Fruit fly (Drosophila melanogaster) whole organism, embryonic: ENCODE data around the gene CG12995.

Source experiments
- Antp ChIP-seq: fragments of 200-800 bp; sonication (Bioruptor generic); optimal IDR thresholded peaks from 3 replicates; lab custom pipeline; 2016; ENCODE audit warnings: missing biosample characterization, missing genetic modification characterization
- Bteb2 ChIP-seq: fragments of 200-800 bp; sonication (Bioruptor generic); optimal IDR thresholded peaks from 2 replicates; lab custom pipeline; 2016; ENCODE audit warnings: missing biosample characterization, missing genetic modification characterization
- CG10565 ChIP-seq: fragments of 200-800 bp; sonication (Bioruptor generic); optimal IDR thresholded peaks from 3 replicates; lab custom pipeline; 2016; ENCODE audit warnings: missing biosample characterization, mild to moderate bottlenecking, missing genetic modification characterization
- CG12155 ChIP-seq: fragments of 200-800 bp; sonication (Bioruptor generic); optimal IDR thresholded peaks from 3 replicates; lab custom pipeline; 2016; ENCODE audit warnings: missing biosample characterization, missing genetic modification characterization
- CG15479 ChIP-seq: fragments of 200-800 bp; sonication (Bioruptor generic); optimal IDR thresholded peaks from 3 replicates; lab custom pipeline; 2019; ENCODE audit warnings: missing biosample characterization, mild to moderate bottlenecking, missing genetic modification characterization, moderate library complexity
- CG17328 ChIP-seq: fragments of 200-800 bp; sonication (Bioruptor generic); IDR thresholded peaks from 2 replicates; pipeline ENCODE4 v1.3.6; 2022; ENCODE audit warnings: missing biosample characterization, missing genetic modification characterization
- CG17802 ChIP-seq: fragments of 200-800 bp; sonication (Bioruptor generic); optimal IDR thresholded peaks from 2 replicates; lab custom pipeline; 2018; ENCODE audit warnings: missing biosample characterization, mild to moderate bottlenecking, missing genetic modification characterization, moderate library complexity
- CG1832 ChIP-seq: fragments of 200-800 bp; sonication (Bioruptor generic); optimal IDR thresholded peaks from 2 replicates; lab custom pipeline; 2017; ENCODE audit warnings: missing biosample characterization, mild to moderate bottlenecking, missing genetic modification characterization, inconsistent platforms
- CG18619 ChIP-seq: fragments of 200-800 bp; sonication (Bioruptor generic); optimal IDR thresholded peaks from 3 replicates; lab custom pipeline; 2017; ENCODE audit warnings: missing biosample characterization, mild to moderate bottlenecking, missing genetic modification characterization
- CG2712 ChIP-seq: fragments of 200-800 bp; optimal IDR thresholded peaks from 3 replicates; lab custom pipeline; 2019; ENCODE audit warnings: missing biosample characterization, mild to moderate bottlenecking, missing genetic modification characterization, moderate library complexity
- CG3281 ChIP-seq: fragments of 200-800 bp; sonication (Bioruptor generic); optimal IDR thresholded peaks from 3 replicates; lab custom pipeline; 2017; ENCODE audit warnings: missing biosample characterization, mild to moderate bottlenecking, missing genetic modification characterization
- CG3726 ChIP-seq: fragments of 200-800 bp; sonication (Bioruptor generic); IDR thresholded peaks from 3 replicates; pipeline ENCODE4, ENCODE4 v1.3.6; 2022; ENCODE audit warnings: missing biosample characterization, missing genetic modification characterization
- CG8089 ChIP-seq: fragments of 200-800 bp; sonication (Bioruptor generic); optimal IDR thresholded peaks from 3 replicates; lab custom pipeline; 2016; ENCODE audit warnings: missing biosample characterization, missing genetic modification characterization
- CG8388 ChIP-seq: fragments of 200-800 bp; sonication (Bioruptor generic); optimal IDR thresholded peaks from 2 replicates; lab custom pipeline; 2019; ENCODE audit warnings: missing biosample characterization, mild to moderate bottlenecking, missing genetic modification characterization, moderate library complexity
- CG8765 ChIP-seq: fragments of 200-800 bp; sonication (Bioruptor generic); IDR thresholded peaks from 2 replicates; pipeline ENCODE4 v1.3.6; 2022; ENCODE audit warnings: missing biosample characterization, missing genetic modification characterization
- Drgx ChIP-seq: fragments of 200-800 bp; sonication (Bioruptor generic); IDR thresholded peaks from 2 replicates; pipeline ENCODE4 v1.3.6; 2022; ENCODE audit warnings: missing biosample characterization, missing genetic modification characterization
- E2f2 ChIP-seq: fragments of 200-800 bp; sonication (Bioruptor generic); IDR thresholded peaks from 2 replicates; pipeline ENCODE4 v1.3.6; 2022; ENCODE audit warnings: missing biosample characterization, missing genetic modification characterization
- Eip74EF ChIP-seq, 2 experiments: fragments of 200-800 bp in 1 of 2; fragments of >200 bp in 1 of 2; sonication (Bioruptor generic) in 1 of 2; optimal IDR thresholded peaks; 2 replicates each; lab custom pipeline; 2017 to 2019; ENCODE audit warnings: missing biosample characterization in 2 of 2, missing genetic modification characterization in 2 of 2, mild to moderate bottlenecking in 1 of 2, moderate library complexity in 1 of 2
- Ets65A ChIP-seq: fragments of 200-800 bp; sonication (Bioruptor generic); peaks from one replicate; lab custom pipeline; 2016; ENCODE audit warnings: missing biosample characterization, missing genetic modification characterization
- Gug ChIP-seq: fragments of 200-800 bp; sonication (Bioruptor generic); IDR thresholded peaks from 4 replicates; pipeline ENCODE4 v1.3.6; 2022; ENCODE audit warnings: missing biosample characterization, missing genetic modification characterization
- Hr39 ChIP-seq: fragments of >200 bp; optimal IDR thresholded peaks from 2 replicates; lab custom pipeline; 2017
- Hr51 ChIP-seq, 2 experiments: fragments of 200-800 bp; sonication (Bioruptor generic); optimal IDR thresholded peaks; 2 replicates in 1 of 2; 3 replicates in 1 of 2; lab custom pipeline; 2016 to 2018; ENCODE audit warnings: missing biosample characterization in 2 of 2, missing genetic modification characterization in 2 of 2, mild to moderate bottlenecking in 1 of 2, moderate library complexity in 1 of 2
- Hr78 ChIP-seq, 2 experiments: fragments of 200-800 bp in 1 of 2; fragments of >200 bp in 1 of 2; sonication (Bioruptor generic) in 1 of 2; optimal IDR thresholded peaks; 2 replicates each; lab custom pipeline; 2017 to 2019; ENCODE audit warnings: missing biosample characterization in 2 of 2, missing genetic modification characterization in 2 of 2, mild to moderate bottlenecking in 1 of 2, moderate library complexity in 1 of 2
- NC2β ChIP-seq: fragments of 200-800 bp; sonication (Bioruptor generic); optimal IDR thresholded peaks from 2 replicates; lab custom pipeline; 2016; ENCODE audit warnings: missing biosample characterization, missing genetic modification characterization
- Nf-YA ChIP-seq: fragments of 200-800 bp; sonication (Bioruptor generic); IDR thresholded peaks from 2 replicates; pipeline ENCODE4 v1.3.6; 2022; ENCODE audit warnings: missing biosample characterization, missing genetic modification characterization
- Oaz ChIP-seq: fragments of 200-800 bp; sonication (Bioruptor generic); IDR thresholded peaks from 2 replicates; pipeline ENCODE4 v1.3.6; 2022; ENCODE audit warnings: missing biosample characterization, missing genetic modification characterization
- Ptx1 ChIP-seq: fragments of 200-800 bp; sonication (Bioruptor generic); IDR thresholded peaks from 2 replicates; pipeline ENCODE4 v1.3.6; 2022; ENCODE audit warnings: missing biosample characterization, missing genetic modification characterization
- Spps ChIP-seq: fragments of 200-800 bp; sonication (Bioruptor generic); optimal IDR thresholded peaks from 2 replicates; lab custom pipeline; 2018; ENCODE audit warnings: missing biosample characterization, mild to moderate bottlenecking, missing genetic modification characterization
- ac ChIP-seq: fragments of 200-800 bp; sonication (Bioruptor generic); optimal IDR thresholded peaks from 3 replicates; lab custom pipeline; 2017; ENCODE audit warnings: missing biosample characterization, mild to moderate bottlenecking, missing genetic modification characterization
- ash1 ChIP-seq: fragments of 200-800 bp; sonication (Bioruptor generic); optimal IDR thresholded peaks from 2 replicates; lab custom pipeline; 2018; ENCODE audit warnings: missing biosample characterization, mild to moderate bottlenecking, missing genetic modification characterization
- chif ChIP-seq, 2 experiments: fragments of 200-800 bp; sonication (Bioruptor generic); optimal IDR thresholded peaks; 3 replicates each; lab custom pipeline; 2016; ENCODE audit warnings: missing biosample characterization in 2 of 2, missing genetic modification characterization in 2 of 2
- ci ChIP-seq: fragments of 200-800 bp; sonication (Bioruptor generic); IDR thresholded peaks from 3 replicates; pipeline ENCODE4 v1.3.6; 2022; ENCODE audit warnings: missing biosample characterization, missing genetic modification characterization
- crc ChIP-seq: fragments of 200-800 bp; sonication (Bioruptor generic); optimal IDR thresholded peaks from 2 replicates; lab custom pipeline; 2016; ENCODE audit warnings: missing biosample characterization, missing genetic modification characterization
- ewg ChIP-seq: fragments of 200-800 bp; sonication (Bioruptor generic); optimal IDR thresholded peaks from 3 replicates; lab custom pipeline; 2017; ENCODE audit warnings: mild to moderate bottlenecking, missing biosample characterization, missing genetic modification reagents, missing genetic modification characterization
- exex ChIP-seq: fragments of 200-800 bp; sonication (Bioruptor generic); optimal IDR thresholded peaks from 4 replicates; lab custom pipeline; 2018; ENCODE audit warnings: missing biosample characterization, mild to moderate bottlenecking, missing genetic modification characterization, moderate library complexity
- ftz-f1 ChIP-seq: fragments of 200-800 bp; sonication (Bioruptor generic); optimal IDR thresholded peaks from 2 replicates; lab custom pipeline; 2016; ENCODE audit warnings: missing biosample characterization, missing genetic modification characterization
- gt ChIP-seq: fragments of 200-800 bp; sonication (Bioruptor generic); IDR thresholded peaks from 2 replicates; pipeline ENCODE4 v1.3.6; 2022; ENCODE audit warnings: missing biosample characterization, missing genetic modification characterization
- lola ChIP-seq, 3 experiments: fragments of >200 bp in 2 of 3; fragments of 200-800 bp in 1 of 3; sonication (Bioruptor generic) in 1 of 3; optimal IDR thresholded peaks; 2 replicates each; lab custom pipeline; 2017 to 2019; ENCODE audit warnings: missing biosample characterization in 3 of 3, missing genetic modification characterization in 3 of 3, mild to moderate bottlenecking in 1 of 3, moderate library complexity in 1 of 3
- mirr ChIP-seq: fragments of 200-800 bp; sonication (Bioruptor generic); optimal IDR thresholded peaks from 3 replicates; lab custom pipeline; 2018; ENCODE audit warnings: missing biosample characterization, mild to moderate bottlenecking, missing genetic modification characterization
- mld ChIP-seq: fragments of 200-800 bp; sonication (Bioruptor generic); IDR thresholded peaks from 3 replicates; pipeline ENCODE4 v1.3.6; 2022; ENCODE audit warnings: missing biosample characterization, missing genetic modification characterization; ENCODE audit not compliant: partially characterized antibody
- odd ChIP-seq: fragments of 200-800 bp; sonication (Bioruptor generic); optimal IDR thresholded peaks from 2 replicates; lab custom pipeline; 2017; ENCODE audit warnings: missing biosample characterization, mild to moderate bottlenecking, missing genetic modification characterization
- peb ChIP-seq: fragments of 200-800 bp; sonication (Bioruptor generic); IDR thresholded peaks from 2 replicates; pipeline ENCODE4 v1.3.6; 2022; ENCODE audit warnings: missing biosample characterization, missing genetic modification characterization
- pfk ChIP-seq: fragments of 200-800 bp; sonication (Bioruptor generic); optimal IDR thresholded peaks from 2 replicates; lab custom pipeline; 2018; ENCODE audit warnings: missing biosample characterization, mild to moderate bottlenecking, missing genetic modification characterization, moderate library complexity
- pnt ChIP-seq: fragments of 200-800 bp; sonication (Bioruptor generic); optimal IDR thresholded peaks from 3 replicates; lab custom pipeline; 2016; ENCODE audit warnings: missing biosample characterization, missing genetic modification characterization
- psq ChIP-seq: fragments of 200-800 bp; sonication (Bioruptor generic); optimal IDR thresholded peaks from 2 replicates; lab custom pipeline; 2017; ENCODE audit warnings: missing biosample characterization, missing genetic modification characterization
- ranshi ChIP-seq: fragments of 200-800 bp; sonication (Bioruptor generic); IDR thresholded peaks from 2 replicates; pipeline ENCODE4 v1.3.6; 2022; ENCODE audit warnings: missing biosample characterization, missing genetic modification characterization
- sens-2 ChIP-seq: fragments of 200-800 bp; sonication (Bioruptor generic); IDR thresholded peaks from 2 replicates; pipeline ENCODE4 v1.3.6; 2022; ENCODE audit warnings: missing biosample characterization, missing genetic modification characterization
- slp2 ChIP-seq: fragments of 200-800 bp; sonication (Bioruptor generic); optimal IDR thresholded peaks from 2 replicates; lab custom pipeline; 2016; ENCODE audit warnings: missing biosample characterization, missing genetic modification characterization
- sr ChIP-seq: fragments of 200-800 bp; sonication (Bioruptor generic); IDR thresholded peaks from 3 replicates; pipeline ENCODE4 v1.3.6; 2022; ENCODE audit warnings: missing biosample characterization, missing genetic modification characterization
- unpg ChIP-seq: fragments of 200-800 bp; sonication (Bioruptor generic); optimal IDR thresholded peaks from 3 replicates; lab custom pipeline; 2018; ENCODE audit warnings: missing biosample characterization, mild to moderate bottlenecking, missing genetic modification characterization, moderate library complexity
- zen2 ChIP-seq: fragments of 200-800 bp; sonication (Bioruptor generic); IDR thresholded peaks from 3 replicates; pipeline ENCODE4 v1.3.6; 2022; ENCODE audit warnings: missing biosample characterization, missing genetic modification characterization; ENCODE audit not compliant: partially characterized antibody

CG12995 gene

DNA sequence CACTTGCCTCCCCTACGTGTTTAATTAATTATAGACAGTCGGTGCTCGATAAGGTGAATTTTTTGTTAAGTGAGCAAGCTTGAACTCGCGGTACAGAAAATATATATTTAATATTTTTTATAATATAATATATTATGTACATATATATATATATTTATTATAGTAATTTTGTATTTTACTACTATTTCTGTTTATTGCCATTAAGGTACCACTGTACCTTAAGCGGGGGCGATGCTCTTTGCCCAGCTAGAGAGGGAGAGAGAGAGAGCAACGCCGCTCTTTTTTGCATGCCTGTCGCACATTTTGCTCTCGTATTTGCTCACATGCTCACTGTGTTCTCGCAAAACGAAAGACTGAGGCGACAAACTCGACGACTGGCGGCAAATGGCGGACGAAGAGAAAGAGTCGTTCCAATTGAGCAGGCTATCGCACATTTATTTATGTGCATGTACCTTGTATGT, 39.3 kb downstream of the CG12995 start (continued):
- no peak for TF ChIP-seq CG17802 (tag; lab: Kevin White, UChicago)
- TF ChIP-seq Nf-YA = no peak
- TF ChIP-seq Oaz (GFP tag; lab: Robert Waterston, UW) = no peak
- peak; percentile 54; the same call in 1 of the 2 replicates for TF ChIP-seq CG17328
- TF ChIP-seq peb (GFP tag; lab: Robert Waterston, UW) = no peak
- TF ChIP-seq CG15479 = peak; percentile 70
- TF ChIP-seq CG10565 (GFP tag; lab: Kevin White, UChicago) = no peak
- TF ChIP-seq Bteb2 = no peak
- TF ChIP-seq ac = no peak
- no peak for TF ChIP-seq psq
- TF ChIP-seq E2f2 (GFP tag; lab: Robert Waterston, UW) = peak; percentile 30; the same call in 1 of the 2 replicates
- TF ChIP-seq mld (GFP tag; lab: Robert Waterston, UW) = no peak
- TF ChIP-seq Antp (GFP tag; lab: Kevin White, UChicago) = no peak
- no peak for TF ChIP-seq exex
- no peak for TF ChIP-seq gt (GFP tag; lab: Robert Waterston, UW)
- no peak for TF ChIP-seq zen2 (GFP tag; lab: Robert Waterston, UW)
- no peak for TF ChIP-seq NC2β
- TF ChIP-seq Gug (GFP tag; lab: Robert Waterston, UW) = no peak
- TF ChIP-seq Hr78 (GFP tag; optimal IDR thresholded peaks at IDR 0.05; lab: Kevin White, UChicago) = no peak
- no peak for TF ChIP-seq ash1 (GFP tag; lab: Kevin White, UChicago)
- peak in 1 of 2 experiments; percentile 64 for TF ChIP-seq Hr51 (GFP tag; optimal IDR thresholded peaks at IDR 0.05; lab: Kevin White, UChicago)
- TF ChIP-seq Hr39 (lab: Kevin White, UChicago) = no peak
- TF ChIP-seq Eip74EF (GFP tag; optimal IDR thresholded peaks at IDR 0.05; lab: Kevin White, UChicago) = no peak
- no peak for TF ChIP-seq pnt
- TF ChIP-seq ewg (GFP tag; lab: Kevin White, UChicago) = no peak
- TF ChIP-seq CG18619 (GFP tag; lab: Kevin White, UChicago) = peak; percentile 8
- peak; percentile 57 for TF ChIP-seq unpg
- TF ChIP-seq Ets65A = no peak
- TF ChIP-seq CG3281 (GFP tag; lab: Kevin White, UChicago) = peak; percentile 45
- TF ChIP-seq sr = no peak
- TF ChIP-seq crc (GFP tag; lab: Kevin White, UChicago) = no peak
- TF ChIP-seq CG8089 (GFP tag; lab: Kevin White, UChicago) = no peak
- peak; percentile 36 for TF ChIP-seq CG2712 (tag; lab: Kevin White, UChicago)
- no peak for TF ChIP-seq chif (GFP tag; optimal IDR thresholded peaks at IDR 0.05; lab: Kevin White, UChicago)
- TF ChIP-seq pfk = no peak
- TF ChIP-seq slp2 (GFP tag; lab: Kevin White, UChicago) = no peak
- TF ChIP-seq CG3726 (GFP tag; lab: Robert Waterston, UW) = no peak
- TF ChIP-seq CG8765 (GFP tag; lab: Robert Waterston, UW) = no peak
- no peak for TF ChIP-seq Spps (tag; lab: Kevin White, UChicago)
- no peak for TF ChIP-seq mirr (GFP tag; lab: Kevin White, UChicago)
- 0 out of 3 replicates have a peak, but pooled peaks have one; percentile 24 for TF ChIP-seq ci (GFP tag; lab: Robert Waterston, UW)
- peak; percentile 83 for TF ChIP-seq Drgx (GFP tag; lab: Robert Waterston, UW)
- no peak for TF ChIP-seq CG8388 (GFP tag; lab: Kevin White, UChicago)
- TF ChIP-seq CG12155 (GFP tag; lab: Kevin White, UChicago) = no peak
- TF ChIP-seq ranshi (GFP tag; lab: Robert Waterston, UW) = peak; percentile 42; the same call in 1 of the 2 replicates
- TF ChIP-seq odd (GFP tag; lab: Kevin White, UChicago) = no peak
- peak; percentile 55 for TF ChIP-seq Ptx1 (GFP tag; lab: Robert Waterston, UW)
- TF ChIP-seq ftz-f1 (GFP tag; lab: Kevin White, UChicago) = no peak
- no peak for TF ChIP-seq CG1832 (GFP tag; lab: Kevin White, UChicago)
- TF ChIP-seq sens-2 = no peak
- no peak for TF ChIP-seq lola (GFP tag; optimal IDR thresholded peaks at IDR 0.05; lab: Kevin White, UChicago)
